Fruit fly (Drosophila melanogaster) whole organism, prepupa: ENCODE data around the gene RfC38.

Experiments used
- Blimp-1 ChIP-seq: fragments of 200-800 bp; sonication (Bioruptor generic); optimal IDR thresholded peaks from 3 replicates; lab custom pipeline; 2017; ENCODE audit warnings: missing biosample characterization, missing genetic modification characterization, mild to moderate bottlenecking, moderate library complexity, missing genetic modification reagents
- CG10631 ChIP-seq: fragments of 200-800 bp; sonication (Bioruptor generic); optimal IDR thresholded peaks from 2 replicates; lab custom pipeline; 2016; ENCODE audit warnings: missing biosample characterization, missing genetic modification characterization
- CG10669 ChIP-seq: fragments of 200-800 bp; sonication (Bioruptor generic); optimal IDR thresholded peaks from 3 replicates; lab custom pipeline; 2018; ENCODE audit warnings: missing biosample characterization, mild to moderate bottlenecking, missing genetic modification characterization, moderate library complexity
- CG11294 ChIP-seq: fragments of 200-800 bp; sonication (Bioruptor generic); IDR thresholded peaks from 2 replicates; pipeline ENCODE4 v1.3.6; 2022; ENCODE audit warnings: missing biosample characterization, missing genetic modification characterization
- CG11762 ChIP-seq: fragments of 200-800 bp; sonication (Bioruptor generic); optimal IDR thresholded peaks from 3 replicates; lab custom pipeline; 2016; ENCODE audit warnings: missing biosample characterization, missing genetic modification characterization; ENCODE audit not compliant: insufficient read depth
- CG11902 ChIP-seq: fragments of 200-800 bp; sonication (Bioruptor generic); optimal IDR thresholded peaks from 3 replicates; lab custom pipeline; 2016; ENCODE audit warnings: missing biosample characterization, missing genetic modification characterization
- CG15336 ChIP-seq: fragments of 200-800 bp; sonication (Bioruptor generic); IDR thresholded peaks from 2 replicates; pipeline ENCODE4 v1.3.6; 2022; ENCODE audit warnings: missing biosample characterization, missing genetic modification characterization
- CG1621 ChIP-seq: fragments of 200-800 bp; sonication (Bioruptor generic); optimal IDR thresholded peaks from 3 replicates; lab custom pipeline; 2018; ENCODE audit warnings: missing biosample characterization, mild to moderate bottlenecking, missing genetic modification characterization
- CG3032 ChIP-seq: fragments of 200-800 bp; optimal IDR thresholded peaks from 2 replicates; lab custom pipeline; 2019; ENCODE audit warnings: missing biosample characterization, mild to moderate bottlenecking, missing genetic modification characterization, moderate library complexity
- CG31627 ChIP-seq: fragments of 200-800 bp; sonication (Bioruptor generic); optimal IDR thresholded peaks from 3 replicates; lab custom pipeline; 2016; ENCODE audit warnings: missing biosample characterization, missing genetic modification characterization
- CG32006 ChIP-seq: fragments of 200-800 bp; sonication (Bioruptor generic); optimal IDR thresholded peaks from 3 replicates; lab custom pipeline; 2017; ENCODE audit warnings: missing biosample characterization, mild to moderate bottlenecking, missing genetic modification characterization
- CG34406 ChIP-seq: fragments of 200-800 bp; sonication (Bioruptor generic); optimal IDR thresholded peaks from 3 replicates; lab custom pipeline; 2016; ENCODE audit warnings: missing biosample characterization, missing genetic modification characterization
- CG3919 ChIP-seq: fragments of 200-800 bp; sonication (Bioruptor generic); optimal IDR thresholded peaks from 3 replicates; lab custom pipeline; 2016; ENCODE audit warnings: missing biosample characterization, missing genetic modification characterization
- CG6163 ChIP-seq: fragments of 200-800 bp; sonication (Bioruptor generic); IDR thresholded peaks from 3 replicates; pipeline ENCODE4 v1.3.6; 2022; ENCODE audit warnings: missing biosample characterization, missing genetic modification characterization
- CG6276 ChIP-seq: fragments of 200-800 bp; sonication (Bioruptor generic); optimal IDR thresholded peaks from 2 replicates; lab custom pipeline; 2017; ENCODE audit warnings: missing biosample characterization, mild to moderate bottlenecking, missing genetic modification characterization
- CG6808 ChIP-seq: fragments of 200-800 bp; sonication (Bioruptor generic); optimal IDR thresholded peaks from 3 replicates; lab custom pipeline; 2017; ENCODE audit warnings: missing biosample characterization, missing genetic modification characterization, mild to moderate bottlenecking, moderate library complexity, missing genetic modification reagents
- CG7368 ChIP-seq: fragments of 200-800 bp; sonication (Bioruptor generic); optimal IDR thresholded peaks from 3 replicates; lab custom pipeline; 2016; ENCODE audit warnings: missing biosample characterization, missing genetic modification characterization
- CG8119 ChIP-seq: fragments of 200-800 bp; sonication (Bioruptor generic); IDR thresholded peaks from 3 replicates; pipeline ENCODE4 v1.3.6; 2022; ENCODE audit warnings: missing biosample characterization, missing genetic modification characterization
- CG8632 ChIP-seq: fragments of 200-800 bp; sonication (Bioruptor generic); optimal IDR thresholded peaks from 3 replicates; lab custom pipeline; 2016; ENCODE audit warnings: missing biosample characterization, missing genetic modification characterization
- CG9139 ChIP-seq: fragments of 200-800 bp; sonication (Bioruptor generic); optimal IDR thresholded peaks from 3 replicates; lab custom pipeline; 2017; ENCODE audit warnings: missing biosample characterization, mild to moderate bottlenecking, missing genetic modification characterization
- Eip75B ChIP-seq: fragments of 200-800 bp; sonication (Bioruptor generic); optimal IDR thresholded peaks from 3 replicates; lab custom pipeline; 2016; ENCODE audit warnings: missing biosample characterization, missing genetic modification characterization
- Eip78C ChIP-seq: fragments of 200-800 bp; sonication (Bioruptor generic); peaks from one replicate; lab custom pipeline; 2016; ENCODE audit warnings: missing biosample characterization, missing genetic modification characterization
- Ets21C ChIP-seq: fragments of 200-800 bp; sonication (Bioruptor generic); optimal IDR thresholded peaks from 3 replicates; lab custom pipeline; 2016; ENCODE audit warnings: missing biosample characterization, missing genetic modification characterization
- Ets96B ChIP-seq: fragments of 200-800 bp; optimal IDR thresholded peaks from 2 replicates; lab custom pipeline; 2019; ENCODE audit warnings: missing biosample characterization, mild to moderate bottlenecking, missing genetic modification characterization, moderate library complexity
- Gug ChIP-seq: fragments of 200-800 bp; sonication (Bioruptor generic); IDR thresholded peaks from 2 replicates; pipeline ENCODE4 v1.3.6; 2022; ENCODE audit warnings: missing biosample characterization, missing genetic modification characterization
- Hr38 ChIP-seq: sonication (Bioruptor generic); optimal IDR thresholded peaks from 2 replicates; lab custom pipeline; 2016; ENCODE audit warnings: missing biosample characterization, missing genetic modification characterization
- Hr4 ChIP-seq: fragments of 200-800 bp; sonication (Bioruptor generic); optimal IDR thresholded peaks from 3 replicates; lab custom pipeline; 2016; ENCODE audit warnings: missing biosample characterization, missing genetic modification characterization
- Lpt ChIP-seq: fragments of 200-800 bp; sonication (Bioruptor generic); optimal IDR thresholded peaks from 3 replicates; lab custom pipeline; 2016; ENCODE audit warnings: missing biosample characterization, missing genetic modification characterization
- Met ChIP-seq: fragments of 200-800 bp; sonication (Bioruptor generic); optimal IDR thresholded peaks from 3 replicates; lab custom pipeline; 2016; ENCODE audit warnings: missing biosample characterization, missing genetic modification characterization
- OdsH ChIP-seq: fragments of 200-800 bp; sonication (Bioruptor generic); optimal IDR thresholded peaks from 3 replicates; lab custom pipeline; 2016; ENCODE audit warnings: missing biosample characterization, missing genetic modification characterization
- Smox ChIP-seq: fragments of 200-800 bp; sonication (Bioruptor generic); optimal IDR thresholded peaks from 3 replicates; lab custom pipeline; 2016; ENCODE audit warnings: missing biosample characterization, missing genetic modification characterization
- Sox14 ChIP-seq: fragments of 200-800 bp; sonication (Bioruptor generic); optimal IDR thresholded peaks from 3 replicates; lab custom pipeline; 2016; ENCODE audit warnings: missing biosample characterization, missing genetic modification characterization
- Sox15 ChIP-seq: fragments of 200-800 bp; sonication (Bioruptor generic); optimal IDR thresholded peaks from 3 replicates; lab custom pipeline; 2016; ENCODE audit warnings: missing biosample characterization, missing genetic modification characterization
- achi ChIP-seq: fragments of 200-800 bp; sonication (Bioruptor generic); optimal IDR thresholded peaks from 3 replicates; lab custom pipeline; 2016; ENCODE audit warnings: missing biosample characterization, missing genetic modification characterization
- acj6 ChIP-seq: fragments of 200-800 bp; sonication (Bioruptor generic); optimal IDR thresholded peaks from 3 replicates; lab custom pipeline; 2016; ENCODE audit warnings: missing biosample characterization, missing genetic modification characterization
- dac ChIP-seq: fragments of 200-800 bp; sonication (Bioruptor generic); optimal IDR thresholded peaks from 2 replicates; lab custom pipeline; 2017; ENCODE audit warnings: missing biosample characterization, mild to moderate bottlenecking, missing genetic modification characterization
- dsx ChIP-seq: fragments of 200-800 bp; optimal IDR thresholded peaks from 3 replicates; lab custom pipeline; 2019; ENCODE audit warnings: missing biosample characterization, mild to moderate bottlenecking, missing genetic modification characterization, moderate library complexity; ENCODE audit not compliant: poor library complexity, severe bottlenecking
- eg ChIP-seq: fragments of 200-800 bp; sonication (Bioruptor generic); IDR thresholded peaks from 3 replicates; pipeline ENCODE4 v1.3.6; 2022; ENCODE audit warnings: missing biosample characterization, missing genetic modification characterization
- esn ChIP-seq: fragments of 200-800 bp; sonication (Bioruptor generic); optimal IDR thresholded peaks from 2 replicates; lab custom pipeline; 2016; ENCODE audit warnings: missing biosample characterization, mild to moderate bottlenecking, missing genetic modification characterization, moderate library complexity
- fd59A ChIP-seq: fragments of 200-800 bp; sonication (Bioruptor generic); optimal IDR thresholded peaks from 2 replicates; lab custom pipeline; 2017; ENCODE audit warnings: missing biosample characterization, mild to moderate bottlenecking, missing genetic modification characterization, missing genetic modification reagents
- fd85E ChIP-seq: fragments of 200-800 bp; sonication (Bioruptor generic); optimal IDR thresholded peaks from 3 replicates; lab custom pipeline; 2016; ENCODE audit warnings: missing biosample characterization, missing genetic modification characterization
- fkh ChIP-seq: fragments of 200-800 bp; sonication (Bioruptor generic); optimal IDR thresholded peaks from 3 replicates; lab custom pipeline; 2017; ENCODE audit warnings: missing biosample characterization, mild to moderate bottlenecking, missing genetic modification characterization, moderate library complexity
- net ChIP-seq: fragments of 200-800 bp; sonication (Bioruptor generic); optimal IDR thresholded peaks from 3 replicates; lab custom pipeline; 2016; ENCODE audit warnings: missing biosample characterization, missing genetic modification characterization
- pdm3 ChIP-seq: fragments of 200-800 bp; sonication (Bioruptor generic); optimal IDR thresholded peaks from 3 replicates; lab custom pipeline; 2016; ENCODE audit warnings: missing biosample characterization, missing genetic modification characterization
- salr ChIP-seq, 2 experiments: fragments of 200-800 bp; sonication (Bioruptor generic); optimal IDR thresholded peaks; 3 replicates each; lab custom pipeline; 2016 to 2018; ENCODE audit warnings: missing biosample characterization in 2 of 2, missing genetic modification characterization in 2 of 2, mild to moderate bottlenecking in 1 of 2
- spab ChIP-seq: fragments of 200-800 bp; sonication (Bioruptor generic); optimal IDR thresholded peaks from 2 replicates; lab custom pipeline; 2017; ENCODE audit warnings: missing biosample characterization, mild to moderate bottlenecking, missing genetic modification characterization, missing genetic modification reagents
- ss ChIP-seq, 2 experiments: fragments of 200-800 bp; sonication (Bioruptor generic); optimal IDR thresholded peaks; 2 replicates in 1 of 2; 3 replicates in 1 of 2; lab custom pipeline; 2017 to 2018; ENCODE audit warnings: mild to moderate bottlenecking in 2 of 2, missing biosample characterization in 2 of 2, missing genetic modification characterization in 2 of 2, moderate library complexity in 1 of 2
- svp ChIP-seq: fragments of 200-800 bp; sonication (Bioruptor generic); peaks from one replicate; lab custom pipeline; 2016; ENCODE audit warnings: missing biosample characterization, missing genetic modification characterization
- topi ChIP-seq: fragments of 200-800 bp; sonication (Bioruptor generic); optimal IDR thresholded peaks from 3 replicates; lab custom pipeline; 2016; ENCODE audit warnings: missing biosample characterization, missing genetic modification characterization
- vri ChIP-seq: fragments of 200-800 bp; sonication (Bioruptor generic); optimal IDR thresholded peaks from 3 replicates; lab custom pipeline; 2016; ENCODE audit warnings: missing biosample characterization, mild to moderate bottlenecking, missing genetic modification characterization

Gene RfC38

DNA sequence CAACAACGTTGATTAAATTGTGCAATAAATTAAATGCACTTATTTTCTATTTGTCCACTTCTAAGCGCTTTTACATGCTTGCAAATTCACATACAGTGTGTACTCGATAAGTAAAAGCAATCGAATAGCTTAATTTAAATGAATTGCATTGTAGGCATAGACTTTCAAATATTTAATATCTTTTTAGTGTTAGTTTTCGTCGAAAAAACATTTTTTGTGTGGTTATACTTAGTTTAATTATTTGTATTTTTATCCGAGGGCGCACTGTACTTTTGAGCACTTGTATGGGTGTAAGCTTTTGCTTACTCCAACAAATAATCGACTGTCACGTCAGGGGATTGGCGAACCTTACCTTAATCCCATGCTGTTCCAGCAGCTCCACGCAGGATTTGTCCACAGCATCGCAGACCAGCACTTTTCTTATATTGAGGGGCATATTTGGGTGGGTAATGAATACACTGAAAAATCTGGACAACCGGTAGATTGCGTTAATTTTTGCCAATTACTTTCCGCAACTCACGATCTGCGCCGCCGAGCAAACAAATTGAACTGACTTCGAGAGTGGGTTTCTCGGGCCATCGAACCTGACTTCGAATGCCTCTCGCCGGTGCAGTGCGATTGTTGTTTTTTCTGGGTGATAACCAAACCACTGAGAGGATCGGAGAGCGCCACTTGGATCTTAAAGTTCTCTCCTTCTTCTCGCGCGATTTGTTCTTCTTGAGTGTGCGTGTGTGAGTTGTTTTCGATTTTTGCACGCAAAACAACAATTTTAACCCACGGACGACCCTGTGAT, 24.9 kb upstream of the RfC38 start, which contains the start of gene CG6287:
Gene CG6287 (minus strand): TSS at position 556 of the 793 bp plus-strand sequence.
- TF ChIP-seq ss (GFP tag; optimal IDR thresholded peaks at IDR 0.05; lab: Kevin White, UChicago) (peak; percentile 83 to 86), svp (peak; percentile 98), CG6808 (GFP tag; lab: Kevin White, UChicago) (peak; percentile 86), acj6 (GFP tag; lab: Kevin White, UChicago) (peak; percentile 96), CG3919 (GFP tag; lab: Kevin White, UChicago) (peak; percentile 97), CG7368 (GFP tag; lab: Kevin White, UChicago) (peak; percentile 93), spab (peak; percentile 84), fd59A (GFP tag; lab: Kevin White, UChicago) (peak; percentile 79), CG15336 (GFP tag; lab: Robert Waterston, UW) (peak; percentile 97), dsx (peak; percentile 83), Blimp-1 (GFP tag; lab: Kevin White, UChicago) (peak; percentile 79), fkh (no peak), CG3032 (tag; lab: Kevin White, UChicago) (peak; percentile 93), CG1621 (tag; lab: Kevin White, UChicago) (peak; percentile 84), topi (GFP tag; lab: Kevin White, UChicago) (peak; percentile 95), achi (GFP tag; lab: Kevin White, UChicago) (peak; percentile 95), CG11294 (GFP tag; lab: Robert Waterston, UW) (peak; percentile 96), pdm3 (GFP tag; lab: Kevin White, UChicago) (peak; percentile 97), Lpt (GFP tag; lab: Kevin White, UChicago) (peak; percentile 91), Ets21C (GFP tag; lab: Kevin White, UChicago) (peak; percentile 91), fd85E (GFP tag; lab: Kevin White, UChicago) (peak; percentile 46), CG8119 (peak; percentile 96), CG11762 (GFP tag; lab: Kevin White, UChicago) (peak; percentile 93), Hr4 (peak; percentile 96), esn (GFP tag; lab: Kevin White, UChicago) (peak; percentile 97), OdsH (peak; percentile 97), CG10669 (GFP tag; lab: Kevin White, UChicago) (peak; percentile 91), Sox14 (peak; percentile 94), Sox15 (GFP tag; lab: Kevin White, UChicago) (peak; percentile 93), eg (GFP tag; lab: Robert Waterston, UW) (peak; percentile 99), CG10631 (GFP tag; lab: Kevin White, UChicago) (peak; percentile 95), CG8632 (peak; percentile 90), Eip78C (peak; percentile 99), dac (no peak), CG34406 (GFP tag; lab: Kevin White, UChicago) (peak; percentile 93), CG31627 (peak; percentile 97), Gug (GFP tag; lab: Robert Waterston, UW) (peak; percentile 97), Eip75B (GFP tag; lab: Kevin White, UChicago) (peak; percentile 95), Ets96B (tag; lab: Kevin White, UChicago) (peak; percentile 91), salr (GFP tag; optimal IDR thresholded peaks at IDR 0.05; lab: Kevin White, UChicago) (peak; percentile 69 to 92), CG9139 (peak; percentile 63), Smox (GFP tag; lab: Kevin White, UChicago) (peak; percentile 95), CG6163 (GFP tag; lab: Robert Waterston, UW) (peak; percentile 96), CG6276 (GFP tag; lab: Kevin White, UChicago) (peak; percentile 93), Hr38 (GFP tag; lab: Kevin White, UChicago) (peak; percentile 56), CG11902 (GFP tag; lab: Kevin White, UChicago) (peak; percentile 94), Met (GFP tag; lab: Kevin White, UChicago) (peak; percentile 97), vri (GFP tag; lab: Kevin White, UChicago) (peak; percentile 81), CG32006 (GFP tag; lab: Kevin White, UChicago) (peak; percentile 97), net (GFP tag; lab: Kevin White, UChicago) (peak; percentile 92)
